Fruit fly (Drosophila melanogaster) whole organism, embryonic: ENCODE data around the gene CG8372.

Experiments used
- Blimp-1 ChIP-seq: fragments of 200-800 bp; sonication (Bioruptor generic); optimal IDR thresholded peaks from 3 replicates; lab custom pipeline; 2018; ENCODE audit warnings: missing biosample characterization, missing genetic modification characterization, mild to moderate bottlenecking, moderate library complexity, missing genetic modification reagents
- CG1024 ChIP-seq: fragments of 200-800 bp; sonication (Bioruptor generic); IDR thresholded peaks from 2 replicates; pipeline ENCODE4 v1.3.6; 2022; ENCODE audit warnings: missing biosample characterization, missing genetic modification characterization
- CG10267 ChIP-seq: fragments of 200-800 bp; sonication (Bioruptor generic); optimal IDR thresholded peaks from 2 replicates; lab custom pipeline; 2018; ENCODE audit warnings: missing biosample characterization, mild to moderate bottlenecking, missing genetic modification characterization, moderate library complexity
- CG11093 ChIP-seq: fragments of 200-800 bp; sonication (Bioruptor generic); IDR thresholded peaks from 3 replicates; pipeline ENCODE4 v1.3.6; 2022; ENCODE audit warnings: missing biosample characterization, missing genetic modification characterization
- CG12071 ChIP-seq: fragments of 200-800 bp; sonication (Bioruptor generic); optimal IDR thresholded peaks from 3 replicates; lab custom pipeline; 2018; ENCODE audit warnings: missing biosample characterization, mild to moderate bottlenecking, missing genetic modification characterization
- CG12104 ChIP-seq: fragments of 200-800 bp; sonication (Bioruptor generic); optimal IDR thresholded peaks from 3 replicates; lab custom pipeline; 2016; ENCODE audit warnings: missing biosample characterization, missing genetic modification characterization
- CG12659 ChIP-seq: fragments of 200-800 bp; sonication (Bioruptor generic); optimal IDR thresholded peaks from 3 replicates; lab custom pipeline; 2017; ENCODE audit warnings: mild to moderate bottlenecking, missing biosample characterization, missing genetic modification reagents, missing genetic modification characterization
- CG15073 ChIP-seq: fragments of 200-800 bp; sonication (Bioruptor generic); optimal IDR thresholded peaks from 2 replicates; lab custom pipeline; 2016; ENCODE audit warnings: missing biosample characterization, missing genetic modification characterization
- CG15514 ChIP-seq: fragments of 200-800 bp; sonication (Bioruptor generic); optimal IDR thresholded peaks from 3 replicates; lab custom pipeline; 2017; ENCODE audit warnings: missing biosample characterization, missing genetic modification characterization, mild to moderate bottlenecking, moderate library complexity, missing genetic modification reagents
- CG1602 ChIP-seq: fragments of 200-800 bp; sonication (Bioruptor generic); optimal IDR thresholded peaks from 3 replicates; lab custom pipeline; 2016; ENCODE audit warnings: missing biosample characterization, missing genetic modification characterization
- CG17361 ChIP-seq: fragments of 200-800 bp; sonication (Bioruptor generic); IDR thresholded peaks from 3 replicates; pipeline ENCODE4 v1.3.6; 2022; ENCODE audit warnings: missing biosample characterization, missing genetic modification characterization
- CG17385 ChIP-seq: fragments of 200-800 bp; sonication (Bioruptor generic); optimal IDR thresholded peaks from 3 replicates; lab custom pipeline; 2018; ENCODE audit warnings: missing biosample characterization, mild to moderate bottlenecking, missing genetic modification characterization
- CG2889 ChIP-seq: fragments of 200-800 bp; sonication (Bioruptor generic); IDR thresholded peaks from 3 replicates; pipeline ENCODE4 v1.3.6; 2022; ENCODE audit warnings: missing biosample characterization, missing genetic modification characterization
- CG4404 ChIP-seq: fragments of 200-800 bp; sonication (Bioruptor generic); IDR thresholded peaks from 2 replicates; pipeline ENCODE4 v1.3.6; 2022; ENCODE audit warnings: missing biosample characterization, missing genetic modification characterization
- CG4617 ChIP-seq: fragments of 200-800 bp; sonication (Bioruptor generic); optimal IDR thresholded peaks from 3 replicates; lab custom pipeline; 2016; ENCODE audit warnings: missing biosample characterization, missing genetic modification characterization, borderline replicate concordance
- CG4854 ChIP-seq: fragments of 200-800 bp; sonication (Bioruptor generic); optimal IDR thresholded peaks from 2 replicates; lab custom pipeline; 2016; ENCODE audit warnings: missing biosample characterization, missing genetic modification characterization, inconsistent platforms
- CG6175 ChIP-seq: fragments of 200-800 bp; sonication (Bioruptor generic); IDR thresholded peaks from 3 replicates; pipeline ENCODE4 v1.3.6; 2022; ENCODE audit warnings: missing biosample characterization, missing genetic modification characterization
- CG7372 ChIP-seq: fragments of 200-800 bp; sonication (Bioruptor generic); IDR thresholded peaks from 2 replicates; pipeline ENCODE4 v1.3.6; 2022; ENCODE audit warnings: missing biosample characterization, missing genetic modification characterization
- CG9609 ChIP-seq: fragments of 200-800 bp; sonication (Bioruptor generic); optimal IDR thresholded peaks from 3 replicates; lab custom pipeline; 2016; ENCODE audit warnings: missing biosample characterization, missing genetic modification characterization
- CG9817 ChIP-seq: fragments of 200-800 bp; sonication (Bioruptor generic); optimal IDR thresholded peaks from 2 replicates; lab custom pipeline; 2018; ENCODE audit warnings: missing biosample characterization, mild to moderate bottlenecking, missing genetic modification characterization, moderate library complexity
- Chrac-16 ChIP-seq: fragments of 200-800 bp; sonication (Bioruptor generic); optimal IDR thresholded peaks from 3 replicates; lab custom pipeline; 2016; ENCODE audit warnings: missing biosample characterization, missing genetic modification characterization
- D19B ChIP-seq: fragments of 200-800 bp; sonication (Bioruptor generic); optimal IDR thresholded peaks from 2 replicates; lab custom pipeline; 2017; ENCODE audit warnings: missing biosample characterization, mild to moderate bottlenecking, missing genetic modification characterization
- ERR ChIP-seq: fragments of 200-800 bp; sonication (Bioruptor generic); optimal IDR thresholded peaks from 2 replicates; lab custom pipeline; 2016; ENCODE audit warnings: missing biosample characterization, missing genetic modification characterization
- HLH54F ChIP-seq: fragments of 200-800 bp; sonication (Bioruptor generic); optimal IDR thresholded peaks from 3 replicates; lab custom pipeline; 2016; ENCODE audit warnings: missing biosample characterization, missing genetic modification characterization
- MESR4 ChIP-seq: fragments of 200-800 bp; sonication (Bioruptor generic); optimal IDR thresholded peaks from 2 replicates; lab custom pipeline; 2018; ENCODE audit warnings: missing biosample characterization, mild to moderate bottlenecking, missing genetic modification characterization, moderate library complexity
- Meics ChIP-seq: fragments of 200-800 bp; sonication (Bioruptor generic); optimal IDR thresholded peaks from 2 replicates; lab custom pipeline; 2017; ENCODE audit warnings: missing biosample characterization, mild to moderate bottlenecking, missing genetic modification characterization
- Myb ChIP-seq: fragments of 200-800 bp; sonication (Bioruptor generic); optimal IDR thresholded peaks from 2 replicates; lab custom pipeline; 2016; ENCODE audit warnings: missing biosample characterization, missing genetic modification characterization
- NK7.1 ChIP-seq: fragments of 200-800 bp; sonication (Bioruptor generic); optimal IDR thresholded peaks from 3 replicates; lab custom pipeline; 2016; ENCODE audit warnings: missing biosample characterization, missing genetic modification characterization
- PHDP ChIP-seq: fragments of 200-800 bp; sonication (Bioruptor generic); optimal IDR thresholded peaks from 3 replicates; lab custom pipeline; 2018; ENCODE audit warnings: missing biosample characterization, mild to moderate bottlenecking, missing genetic modification characterization, moderate library complexity
- Six4 ChIP-seq: fragments of 200-800 bp; sonication (Bioruptor generic); optimal IDR thresholded peaks from 2 replicates; lab custom pipeline; 2016; ENCODE audit warnings: missing biosample characterization, missing genetic modification characterization
- TFAM ChIP-seq: fragments of 200-800 bp; sonication (Bioruptor generic); optimal IDR thresholded peaks from 2 replicates; lab custom pipeline; 2017; ENCODE audit warnings: missing biosample characterization, missing genetic modification characterization, inconsistent platforms
- ab ChIP-seq: fragments of 200-800 bp; sonication (Bioruptor generic); optimal IDR thresholded peaks from 2 replicates; lab custom pipeline; 2016; ENCODE audit warnings: missing biosample characterization, missing genetic modification characterization
- ap ChIP-seq: fragments of 200-800 bp; sonication (Bioruptor generic); IDR thresholded peaks from 2 replicates; pipeline ENCODE4 v1.3.6; 2022; ENCODE audit warnings: missing biosample characterization, missing genetic modification characterization
- ash1 ChIP-seq: fragments of 200-800 bp; sonication (Bioruptor generic); optimal IDR thresholded peaks from 2 replicates; lab custom pipeline; 2018; ENCODE audit warnings: missing biosample characterization, mild to moderate bottlenecking, missing genetic modification characterization
- danr ChIP-seq: fragments of 200-800 bp; sonication (Bioruptor generic); IDR thresholded peaks from 2 replicates; pipeline ENCODE4 v1.3.6; 2022; ENCODE audit warnings: missing biosample characterization, missing genetic modification characterization
- dm ChIP-seq: fragments of 200-800 bp; sonication (Bioruptor generic); optimal IDR thresholded peaks from 3 replicates; lab custom pipeline; 2016; ENCODE audit warnings: missing biosample characterization, missing genetic modification characterization
- dysf ChIP-seq: fragments of 200-800 bp; sonication (Bioruptor generic); IDR thresholded peaks from 3 replicates; pipeline ENCODE4 v1.3.6; 2022; ENCODE audit warnings: missing biosample characterization, missing genetic modification characterization
- esg ChIP-seq: fragments of 200-800 bp; sonication (Bioruptor generic); conservative IDR thresholded peaks from 2 replicates; pipeline ENCODE4 v1.3.6; 2022; ENCODE audit warnings: missing biosample characterization, missing genetic modification characterization
- gt ChIP-seq: fragments of 200-800 bp; sonication (Bioruptor generic); IDR thresholded peaks from 2 replicates; pipeline ENCODE4 v1.3.6; 2022; ENCODE audit warnings: missing biosample characterization, missing genetic modification characterization
- klu ChIP-seq: fragments of 200-800 bp; sonication (Bioruptor generic); IDR thresholded peaks from 2 replicates; pipeline ENCODE4 v1.3.6; 2022; ENCODE audit warnings: missing biosample characterization, missing genetic modification characterization
- lola ChIP-seq, 3 experiments: fragments of >200 bp in 2 of 3; fragments of 200-800 bp in 1 of 3; sonication (Bioruptor generic) in 1 of 3; optimal IDR thresholded peaks; 2 replicates each; lab custom pipeline; 2017 to 2019; ENCODE audit warnings: missing biosample characterization in 3 of 3, missing genetic modification characterization in 3 of 3, mild to moderate bottlenecking in 1 of 3, moderate library complexity in 1 of 3
- oc ChIP-seq: fragments of 200-800 bp; sonication (Bioruptor generic); optimal IDR thresholded peaks from 2 replicates; lab custom pipeline; 2018; ENCODE audit warnings: missing biosample characterization, mild to moderate bottlenecking, missing genetic modification characterization, moderate library complexity
- org-1 ChIP-seq: fragments of 200-800 bp; sonication (Bioruptor generic); optimal IDR thresholded peaks from 2 replicates; lab custom pipeline; 2017; ENCODE audit warnings: missing biosample characterization, missing genetic modification characterization
- pnt ChIP-seq: fragments of 200-800 bp; sonication (Bioruptor generic); optimal IDR thresholded peaks from 3 replicates; lab custom pipeline; 2016; ENCODE audit warnings: missing biosample characterization, missing genetic modification characterization
- sr ChIP-seq: fragments of 200-800 bp; sonication (Bioruptor generic); IDR thresholded peaks from 3 replicates; pipeline ENCODE4 v1.3.6; 2022; ENCODE audit warnings: missing biosample characterization, missing genetic modification characterization
- tap ChIP-seq: fragments of 200-800 bp; optimal IDR thresholded peaks from 3 replicates; lab custom pipeline; 2019; ENCODE audit warnings: missing biosample characterization, mild to moderate bottlenecking, missing genetic modification characterization, moderate library complexity
- tna ChIP-seq: fragments of 200-800 bp; sonication (Bioruptor generic); IDR thresholded peaks from 2 replicates; pipeline ENCODE4 v1.3.6; 2022; ENCODE audit warnings: missing biosample characterization, missing genetic modification characterization; ENCODE audit not compliant: partially characterized antibody
- toy ChIP-seq: fragments of 200-800 bp; sonication (Bioruptor generic); IDR thresholded peaks from 2 replicates; pipeline ENCODE4 v1.3.6; 2022; ENCODE audit warnings: missing biosample characterization, missing genetic modification characterization
- twi ChIP-seq: fragments of 200-800 bp; optimal IDR thresholded peaks from 2 replicates; lab custom pipeline; 2019; ENCODE audit warnings: missing biosample characterization, mild to moderate bottlenecking, missing genetic modification characterization, moderate library complexity
- yki ChIP-seq: fragments of >200 bp; optimal IDR thresholded peaks from 3 replicates; lab custom pipeline; 2018

The CG8372 gene

dm6 chr2L:8162307-8163024, 50.2 kb downstream of the CG8372 start, which contains the start of gene Acbp1 (continued):
- TF ChIP-seq CG4404 (GFP tag; lab: Robert Waterston, UW) (peak; percentile 80), ab (GFP tag; lab: Kevin White, UChicago) (peak; percentile 83), Six4 (peak; percentile 93), CG11093 (GFP tag; lab: Robert Waterston, UW) (peak; percentile 84), dysf (peak; percentile 95), CG15514 (peak; percentile 89), CG12071 (peak; percentile 97), gt (GFP tag; lab: Robert Waterston, UW) (peak; percentile 68), D19B (GFP tag; lab: Kevin White, UChicago) (peak; percentile 82), esg (GFP tag; lab: Robert Waterston, UW) (peak; percentile 88), twi (tag; lab: Kevin White, UChicago) (peak; percentile 97), ap (peak; percentile 78), org-1 (GFP tag; lab: Kevin White, UChicago) (peak; percentile 97), ERR (GFP tag; lab: Kevin White, UChicago) (peak; percentile 95), Meics (peak; percentile 97), CG12104 (peak; percentile 91), pnt (GFP tag; lab: Kevin White, UChicago) (peak; percentile 95), CG17361 (GFP tag; lab: Robert Waterston, UW) (peak; percentile 96), TFAM (GFP tag; lab: Kevin White, UChicago) (peak; percentile 84), danr (GFP tag; lab: Robert Waterston, UW) (peak; percentile 78), yki (lab: Kevin White, UChicago) (peak; percentile 65), tap (tag; lab: Kevin White, UChicago) (peak; percentile 99), Blimp-1 (GFP tag; lab: Kevin White, UChicago) (peak; percentile 96), lola (GFP tag; optimal IDR thresholded peaks at IDR 0.05; lab: Kevin White, UChicago) (peak in 1 of 3 experiments; percentile 99), CG6175 (GFP tag; lab: Robert Waterston, UW) (peak; percentile 86), klu (peak; percentile 88), CG1024 (GFP tag; lab: Robert Waterston, UW) (peak; percentile 71), sr (GFP tag; lab: Robert Waterston, UW) (peak; percentile 45; the same call in 1 of the 3 replicates), dm (GFP tag; lab: Kevin White, UChicago) (peak; percentile 91), CG9817 (tag; lab: Kevin White, UChicago) (peak; percentile 91), NK7.1 (GFP tag; lab: Kevin White, UChicago) (peak; percentile 90), toy (GFP tag; lab: Robert Waterston, UW) (peak; percentile 52), Chrac-16 (peak; percentile 88), ash1 (GFP tag; lab: Kevin White, UChicago) (peak; percentile 40), oc (tag; lab: Kevin White, UChicago) (peak; percentile 95), HLH54F (GFP tag; lab: Kevin White, UChicago) (peak; percentile 95), CG10267 (tag; lab: Kevin White, UChicago) (peak; percentile 98), MESR4 (GFP tag; lab: Kevin White, UChicago) (peak; percentile 58), CG2889 (GFP tag; lab: Robert Waterston, UW) (peak; percentile 87; the same call in 2 of the 3 replicates), Myb (GFP tag; lab: Kevin White, UChicago) (peak; percentile 88), CG4854 (GFP tag; lab: Kevin White, UChicago) (peak; percentile 88), CG7372 (GFP tag; lab: Robert Waterston, UW) (peak; percentile 90), CG1602 (GFP tag; lab: Kevin White, UChicago) (peak; percentile 86), CG15073 (GFP tag; lab: Kevin White, UChicago) (peak; percentile 71), PHDP (tag; lab: Kevin White, UChicago) (peak; percentile 99), CG17385 (GFP tag; lab: Kevin White, UChicago) (peak; percentile 95), CG4617 (GFP tag; lab: Kevin White, UChicago) (peak; percentile 82), CG9609 (GFP tag; lab: Kevin White, UChicago) (peak; percentile 96), CG12659 (GFP tag; lab: Kevin White, UChicago) (peak; percentile 97), tna (GFP tag; lab: Robert Waterston, UW) (peak; percentile 59; the same call in 1 of the 2 replicates)
